Worm (Caenorhabditis elegans): ENCODE measurements around the gene hrpl-1.
"Not testable (repeated sequence)": the region's sequence is repeated elsewhere in the genome, so short reads cannot be mapped to it uniquely, and the experiment has no call there.

hrpl-1 gene

ce11 chrII:6907657-6908056 is 9.1 kb downstream of the hrpl-1 start, which contains the start of gene B0252.3:
Gene B0252.3, minus strand, starts transcription at chrII:6907757.
- not testable (repeated sequence) for TF ChIP-seq elt-3, snpc-4, ztf-11 (tag; optimal IDR thresholded peaks at IDR 0.05)

ce11 chrII:6908689-6909088 is 10.2 kb downstream of the hrpl-1 start:
- TF ChIP-seq elt-1 (tag; optimal IDR thresholded peaks at IDR 0.05) (no peak), unc-55 (GFP tag; optimal IDR thresholded peaks at IDR 0.05) (no peak), nhr-129 (tag; optimal IDR thresholded peaks at IDR 0.05) (peak; percentile 12), sma-3 (GFP tag; optimal IDR thresholded peaks at IDR 0.05) (no peak), fos-1 (tag; optimal IDR thresholded peaks at IDR 0.05) (peak; percentile 37), blmp-1 (tag; optimal IDR thresholded peaks at IDR 0.05; ENCODE audit: insufficient read depth) (peak; percentile 52), snpc-4 (tag; optimal IDR thresholded peaks at IDR 0.05) (no peak), lin-11 (tag; optimal IDR thresholded peaks at IDR 0.05) (no peak), C34F6.9 (tag; optimal IDR thresholded peaks at IDR 0.05) (peak; percentile 32)

ce11 chrII:6909568-6910122 is 11.1 kb downstream of the hrpl-1 start, which contains the start of gene asm-1:
Gene asm-1, plus strand, starts transcription at chrII:6910072.
- TF ChIP-seq F13H6.1 (tag; optimal IDR thresholded peaks at IDR 0.05), result no peak
- TF ChIP-seq C34F6.9 (tag; optimal IDR thresholded peaks at IDR 0.05), result peak; percentile 16

- TF ChIP-seq Y55F3AM.14 (GFP tag; optimal IDR thresholded peaks at IDR 0.05), result no peak
- no peak for TF ChIP-seq sem-4 (tag; optimal IDR thresholded peaks at IDR 0.05)
- no peak for TF ChIP-seq nhr-10 (tag; optimal IDR thresholded peaks at IDR 0.05)
- TF ChIP-seq F13H6.1 (tag; optimal IDR thresholded peaks at IDR 0.05), result peak; percentile 77
- no peak for TF ChIP-seq ama-1 (optimal IDR thresholded peaks at IDR 0.05)
- no peak for TF ChIP-seq nhr-25 (tag; optimal IDR thresholded peaks at IDR 0.05)
- TF ChIP-seq sma-3 (GFP tag; optimal IDR thresholded peaks at IDR 0.05), result peak; percentile 86
- no peak for TF ChIP-seq ceh-16 (tag; optimal IDR thresholded peaks at IDR 0.05)
- TF ChIP-seq lin-13 (GFP tag; optimal IDR thresholded peaks at IDR 0.05), result peak; percentile 65
- no peak for TF ChIP-seq nhr-237 (tag; optimal IDR thresholded peaks at IDR 0.05)
- TF ChIP-seq zag-1 (tag; optimal IDR thresholded peaks at IDR 0.05), result no peak
- TF ChIP-seq C34F6.9 (tag; optimal IDR thresholded peaks at IDR 0.05), result peak; percentile 59
- no peak for TF ChIP-seq egl-27 (tag; optimal IDR thresholded peaks at IDR 0.05)
- peak; percentile 94 for TF ChIP-seq gmeb-1 (tag; optimal IDR thresholded peaks at IDR 0.05)
- no peak for TF ChIP-seq lin-11 (tag; optimal IDR thresholded peaks at IDR 0.05)
- TF ChIP-seq skn-1 (tag; optimal IDR thresholded peaks at IDR 0.05), result no peak
- no peak for TF ChIP-seq fos-1 (tag; optimal IDR thresholded peaks at IDR 0.05)
- peak; percentile 96 for TF ChIP-seq sma-9 (GFP tag; optimal IDR thresholded peaks at IDR 0.05)
- no peak for TF ChIP-seq sma-9 (tag; optimal IDR thresholded peaks at IDR 0.05)
- TF ChIP-seq unc-55 (GFP tag; optimal IDR thresholded peaks at IDR 0.05), result peak; percentile 70
- TF ChIP-seq crh-2 (tag; optimal IDR thresholded peaks at IDR 0.05), result peak; percentile 50
- peak; percentile 57 for TF ChIP-seq nhr-6 (tag; optimal IDR thresholded peaks at IDR 0.05)
- TF ChIP-seq ztf-11 (tag; optimal IDR thresholded peaks at IDR 0.05), result no peak
- peak; percentile 7 for TF ChIP-seq blmp-1 (tag; optimal IDR thresholded peaks at IDR 0.05; ENCODE audit: insufficient read depth)
- peak; percentile 27 for TF ChIP-seq nhr-129 (tag; optimal IDR thresholded peaks at IDR 0.05)
- TF ChIP-seq lsy-2 (tag; optimal IDR thresholded peaks at IDR 0.05), result peak; percentile 70 to 81
- TF ChIP-seq nhr-77 (tag; optimal IDR thresholded peaks at IDR 0.05), result no peak
- no peak for TF ChIP-seq elt-3 (tag; optimal IDR thresholded peaks at IDR 0.05)
- TF ChIP-seq nhr-21 (tag; optimal IDR thresholded peaks at IDR 0.05), result peak; percentile 56
- peak; percentile 49 for TF ChIP-seq snpc-4 (tag; optimal IDR thresholded peaks at IDR 0.05)
- no peak for TF ChIP-seq ztf-4 (tag; optimal IDR thresholded peaks at IDR 0.05)
These were observed 14.8 kb downstream of the hrpl-1 start, which contains the start of gene cyn-10 for ce11 chrII:6913309-6913708. Gene cyn-10, minus strand, starts transcription at chrII:6913365.

ce11 chrII:6915875-6916274 is 17.3 kb downstream of the hrpl-1 start, which contains the start of gene B0252.8:
Gene B0252.8, plus strand, starts transcription at chrII:6916166.
- TF ChIP-seq nhr-129 (tag; optimal IDR thresholded peaks at IDR 0.05), result no peak
- no peak for TF ChIP-seq unc-39 (tag; optimal IDR thresholded peaks at IDR 0.05)
- TF ChIP-seq nhr-21 (tag; optimal IDR thresholded peaks at IDR 0.05), result no peak
- TF ChIP-seq sem-4 (tag; optimal IDR thresholded peaks at IDR 0.05), result no peak
- no peak for TF ChIP-seq zag-1 (tag; optimal IDR thresholded peaks at IDR 0.05)
- peak; percentile 52 for TF ChIP-seq unc-55 (GFP tag; optimal IDR thresholded peaks at IDR 0.05)
- TF ChIP-seq mab-5 (tag; optimal IDR thresholded peaks at IDR 0.05), result peak; percentile 1
- no peak for TF ChIP-seq nhr-77 (tag; optimal IDR thresholded peaks at IDR 0.05)
- TF ChIP-seq nhr-10 (tag; optimal IDR thresholded peaks at IDR 0.05), result no peak
- TF ChIP-seq elt-3 (tag; optimal IDR thresholded peaks at IDR 0.05), result no peak
- TF ChIP-seq nhr-11 (tag; optimal IDR thresholded peaks at IDR 0.05), result no peak
- TF ChIP-seq ceh-82 (tag; optimal IDR thresholded peaks at IDR 0.05), result no peak
- no peak for TF ChIP-seq fos-1 (tag; optimal IDR thresholded peaks at IDR 0.05)
- peak; percentile 2 for TF ChIP-seq C34F6.9 (tag; optimal IDR thresholded peaks at IDR 0.05)
- no peak for TF ChIP-seq lsy-2 (tag; optimal IDR thresholded peaks at IDR 0.05)

Measured in whole organism, L2 larva.